Worm (Caenorhabditis elegans) whole organism, L1 larva: ENCODE measurements around the gene str-90.

Experiments
- C34B4.2 ChIP-seq: sonication (generic microtip); optimal IDR thresholded peaks from 2 replicates; lab custom pipeline; 2017; ENCODE audit warnings: mild to moderate bottlenecking, missing genetic modification characterization, missing compliant biosample characterization
- F16B12.6 ChIP-seq: fragments of 150-350 bp; optimal IDR thresholded peaks from 2 replicates; lab custom pipeline; 2014; ENCODE audit warnings: missing biosample characterization, missing genetic modification characterization
- dsc-1 ChIP-seq: sonication (generic microtip); optimal IDR thresholded peaks from 2 replicates; lab custom pipeline; 2016; ENCODE audit warnings: mild to moderate bottlenecking, missing genetic modification characterization, missing compliant biosample characterization
- efl-1 ChIP-seq, 4 experiments: fragments of 150-350 bp; optimal IDR thresholded peaks in 3 of 4; peaks in 1 of 4; 1 replicate in 1 of 4; 2 replicates in 3 of 4; lab custom pipeline; 2014; ENCODE audit warnings: missing biosample characterization in 2 of 4, missing genetic modification characterization in 2 of 4, missing genetic modification reagents in 2 of 4
- efl-3 ChIP-seq: fragments of 200-800 bp; sonication (Bioruptor generic); optimal IDR thresholded peaks from 2 replicates; lab custom pipeline; 2018; ENCODE audit warnings: mild to moderate bottlenecking, missing genetic modification characterization, missing compliant biosample characterization
- egl-27 ChIP-seq, 2 experiments: fragments of 150-350 bp in 1 of 2; sonication (generic microtip); optimal IDR thresholded peaks; 3 replicates each; lab custom pipeline; 2017 to 2018; ENCODE audit warnings: missing biosample characterization in 2 of 2, missing genetic modification characterization in 2 of 2, missing genetic modification reagents in 2 of 2
- elt-2 ChIP-seq: sonication (generic microtip); optimal IDR thresholded peaks from 2 replicates; lab custom pipeline; 2016; ENCODE audit warnings: missing genetic modification characterization, mild to moderate bottlenecking, inconsistent platforms, missing compliant biosample characterization, missing genetic modification reagents
- ets-5 ChIP-seq: fragments of 200-800 bp; sonication (Bioruptor generic); IDR thresholded peaks from 2 replicates; pipeline ENCODE4 v1.3.6; 2022; ENCODE audit warnings: missing genetic modification characterization, missing compliant biosample characterization
- fkh-4 ChIP-seq: sonication (generic microtip); optimal IDR thresholded peaks from 2 replicates; lab custom pipeline; 2016; ENCODE audit warnings: missing compliant biosample characterization, missing genetic modification characterization, borderline replicate concordance
- grh-1 ChIP-seq: fragments of 200-800 bp; sonication (Bioruptor generic); IDR thresholded peaks from 2 replicates; pipeline ENCODE4 v1.3.6; 2022; ENCODE audit warnings: missing genetic modification reagents, missing genetic modification characterization, missing compliant biosample characterization
- hlh-17 ChIP-seq: fragments of 200-800 bp; sonication (Bioruptor generic); optimal IDR thresholded peaks from 2 replicates; lab custom pipeline; 2018; ENCODE audit warnings: missing genetic modification characterization, mild to moderate bottlenecking, missing compliant biosample characterization, moderate library complexity, borderline replicate concordance
- lin-14 ChIP-seq: fragments of 200-800 bp; sonication (Bioruptor generic); optimal IDR thresholded peaks from 2 replicates; lab custom pipeline; 2018; ENCODE audit warnings: mild to moderate bottlenecking, missing genetic modification characterization, moderate library complexity, missing compliant biosample characterization
- lin-35 ChIP-seq, 2 experiments: fragments of 150-350 bp; optimal IDR thresholded peaks; 2 replicates each; lab custom pipeline; 2014; ENCODE audit warnings: missing biosample characterization in 2 of 2, missing genetic modification characterization in 2 of 2, missing genetic modification reagents in 2 of 2
- lir-3 ChIP-seq: sonication (generic microtip); optimal IDR thresholded peaks from 2 replicates; lab custom pipeline; 2016; ENCODE audit warnings: mild to moderate bottlenecking, missing genetic modification characterization, moderate library complexity, missing compliant biosample characterization; ENCODE audit not compliant: poor library complexity
- mdl-1 ChIP-seq, 2 experiments: fragments of 150-350 bp; optimal IDR thresholded peaks; 2 replicates each; lab custom pipeline; 2014 to 2017; ENCODE audit warnings: missing biosample characterization in 2 of 2, missing genetic modification characterization in 2 of 2, inconsistent platforms in 1 of 2
- nhr-20 ChIP-seq: sonication (generic microtip); optimal IDR thresholded peaks from 2 replicates; lab custom pipeline; 2016; ENCODE audit warnings: mild to moderate bottlenecking, missing genetic modification characterization, missing compliant biosample characterization
- nhr-28 ChIP-seq: fragments of 150-350 bp; optimal IDR thresholded peaks from 2 replicates; lab custom pipeline; 2014; ENCODE audit warnings: missing biosample characterization, missing genetic modification characterization
- nhr-77 ChIP-seq: fragments of 150-350 bp; optimal IDR thresholded peaks from 2 replicates; lab custom pipeline; 2014; ENCODE audit warnings: missing biosample characterization, missing genetic modification characterization
- nhr-85 ChIP-seq: sonication (generic microtip); peaks from one replicate; lab custom pipeline; 2016; ENCODE audit warnings: missing genetic modification characterization, inconsistent platforms, missing compliant biosample characterization
- nhr-90 ChIP-seq: sonication (generic microtip); optimal IDR thresholded peaks from 2 replicates; lab custom pipeline; 2016; ENCODE audit warnings: mild to moderate bottlenecking, missing genetic modification characterization, missing compliant biosample characterization; ENCODE audit not compliant: poor library complexity
- snu-23 ChIP-seq: sonication (generic microtip); optimal IDR thresholded peaks from 2 replicates; lab custom pipeline; 2016; ENCODE audit warnings: missing genetic modification characterization, missing compliant biosample characterization
- unc-62 ChIP-seq: fragments of 150-350 bp; optimal IDR thresholded peaks from 2 replicates; lab custom pipeline; 2014; ENCODE audit warnings: missing biosample characterization, missing genetic modification reagents, missing genetic modification characterization
- unc-86 ChIP-seq: sonication (generic microtip); optimal IDR thresholded peaks from 2 replicates; lab custom pipeline; 2016; ENCODE audit warnings: missing genetic modification characterization, missing compliant biosample characterization
- xbp-1 ChIP-seq: sonication (generic microtip); optimal IDR thresholded peaks from 2 replicates; lab custom pipeline; 2016; ENCODE audit warnings: missing genetic modification characterization, missing compliant biosample characterization
- zag-1 ChIP-seq: fragments of 150-350 bp; optimal IDR thresholded peaks from 2 replicates; lab custom pipeline; 2014; ENCODE audit warnings: missing biosample characterization, missing genetic modification characterization

str-90 gene

DNA sequence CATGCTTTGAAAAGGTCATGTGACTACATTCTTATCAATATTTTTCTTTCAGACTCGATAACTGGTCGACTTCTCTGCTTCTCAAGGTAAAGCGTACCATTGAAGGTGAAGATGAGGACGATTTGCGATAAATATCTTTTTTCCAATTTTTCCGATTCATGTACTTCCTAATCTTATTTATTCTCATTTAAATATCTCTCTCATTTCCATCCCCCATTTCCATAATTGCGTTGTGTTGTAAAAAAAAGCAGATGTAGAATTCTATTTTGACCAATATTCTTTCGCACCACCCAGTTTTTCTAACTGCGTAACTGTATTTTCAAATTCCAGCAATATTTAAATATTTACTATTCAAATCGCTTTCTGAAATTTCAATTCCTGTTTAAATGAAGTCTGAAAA lies 29.9 kb downstream of the str-90 start, which contains the start of gene D1014.4:
Gene D1014.4, plus strand, starts transcription at position 301 of the 400 bp plus-strand sequence.
- TF ChIP-seq nhr-28 (tag; lab: Kevin White, UChicago) = no peak
- TF ChIP-seq nhr-85 (tag; lab: Kevin White, UChicago) = peak; percentile 15
- TF ChIP-seq elt-2 (tag; lab: Kevin White, UChicago) = peak; percentile 21
- no peak for TF ChIP-seq lir-3 (tag; lab: Kevin White, UChicago)
- TF ChIP-seq lin-35 (GFP tag; optimal IDR thresholded peaks at IDR 0.05; lab: Kevin White, UChicago) = peak in 1 of 2 experiments; percentile 15

ce11 chrV:8143605-8144004 lies 40.5 kb downstream of the str-90 start, which contains the start of gene D1014.2:
Gene D1014.2, plus strand, starts transcription at chrV:8143905.
- TF ChIP-seq elt-2 (tag; lab: Kevin White, UChicago) (no peak), nhr-20 (tag; lab: Kevin White, UChicago) (no peak), C34B4.2 (no peak), F16B12.6 (tag; lab: Kevin White, UChicago) (no peak), ets-5 (no peak), nhr-77 (tag; lab: Kevin White, UChicago) (no peak), efl-3 (GFP tag; lab: Kevin White, UChicago) (no peak), hlh-17 (GFP tag; lab: Kevin White, UChicago) (no peak), unc-62 (GFP tag; lab: Kevin White, UChicago) (no peak), lin-14 (GFP tag; lab: Kevin White, UChicago) (no peak), dsc-1 (no peak), nhr-90 (tag; lab: Kevin White, UChicago) (no peak), mdl-1 (tag; optimal IDR thresholded peaks at IDR 0.05; lab: Kevin White, UChicago) (no peak), xbp-1 (tag; lab: Kevin White, UChicago) (no peak), snu-23 (GFP tag; lab: Kevin White, UChicago) (no peak)

DNA sequence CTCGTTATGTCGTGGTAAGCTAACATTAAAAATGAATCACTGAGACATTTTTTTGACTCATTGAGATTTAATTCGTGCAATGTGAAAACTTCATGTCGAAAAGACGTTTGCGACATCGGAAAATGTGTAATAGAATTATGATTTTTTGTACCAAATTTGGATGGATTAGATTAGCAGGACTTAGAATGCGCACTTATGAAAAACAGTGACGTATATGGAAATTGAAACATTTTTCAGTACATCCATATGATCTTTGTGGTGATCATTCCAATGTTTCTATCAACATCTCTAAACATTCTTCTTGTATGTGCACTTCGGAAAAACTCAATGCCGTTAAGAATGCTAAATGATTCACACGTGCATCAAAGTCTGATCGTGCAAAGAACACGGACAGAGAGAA lies 41.5 kb downstream of the str-90 start:
- peak; percentile 2 for TF ChIP-seq dsc-1
- no peak for TF ChIP-seq unc-86 (tag; lab: Kevin White, UChicago)
- no peak for TF ChIP-seq grh-1 (GFP tag; lab: Robert Waterston, UW)
- no peak for TF ChIP-seq zag-1 (tag; lab: Kevin White, UChicago)

- no peak for TF ChIP-seq egl-27 (tag; optimal IDR thresholded peaks at IDR 0.05; lab: Kevin White, UChicago)
- no peak for TF ChIP-seq efl-1 (optimal IDR thresholded peaks at IDR 0.05; lab: Kevin White, UChicago)
- TF ChIP-seq efl-1 (GFP tag; optimal IDR thresholded peaks at IDR 0.05 in 1 of 2; lab: Kevin White, UChicago) = no peak
- TF ChIP-seq fkh-4 = no peak
Observed at ce11 chrV:8145329-8145728, 42.3 kb downstream of the str-90 start, which contains the start of gene D1014.13. Gene D1014.13, plus strand, starts transcription at chrV:8145629.

- no peak for TF ChIP-seq efl-1 (optimal IDR thresholded peaks at IDR 0.05; lab: Kevin White, UChicago)
- TF ChIP-seq efl-1 (GFP tag; optimal IDR thresholded peaks at IDR 0.05 in 1 of 2; lab: Kevin White, UChicago) = peak in 1 of 2 experiments; percentile 90
- TF ChIP-seq nhr-77 (tag; lab: Kevin White, UChicago) = no peak
Observed at ce11 chrV:8155743-8156142, 52.7 kb downstream of the str-90 start.
